Worm (Caenorhabditis elegans): Measurements from ENCODE around the gene R05D3.3.
"Not testable (repeated sequence)": the region's sequence is repeated elsewhere in the genome, so short reads cannot be mapped to it uniquely, and the experiment has no call there.

DNA sequence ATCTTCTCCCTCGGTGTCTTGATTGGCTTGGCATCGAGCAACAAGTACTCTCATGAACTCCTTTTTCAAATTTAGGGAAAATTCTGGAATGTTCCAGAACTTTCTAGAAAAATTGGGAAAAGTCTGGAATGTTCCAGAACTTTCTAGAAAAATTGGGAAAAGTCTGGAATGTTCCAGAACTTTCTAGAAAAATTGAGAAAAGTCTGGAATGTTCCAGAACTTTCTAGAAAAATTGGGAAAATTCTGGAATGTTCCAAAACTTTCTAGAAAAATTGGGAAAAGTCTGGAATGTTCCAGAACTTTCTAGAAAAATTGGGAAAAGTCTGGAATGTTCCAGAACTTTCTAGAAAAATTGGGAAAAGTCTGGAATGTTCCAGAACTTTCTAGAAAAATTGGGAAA is 19.5 kb upstream of the R05D3.3 start, which contains the start of gene ZC262.7:
- not testable (repeated sequence) for TF ChIP-seq tbx-37 (GFP tag; conservative IDR thresholded peaks at IDR 0.05); F13C5.2 (tag; optimal IDR thresholded peaks at IDR 0.05); ama-1 (optimal IDR thresholded peaks at IDR 0.05); hnd-1 (tag; optimal IDR thresholded peaks at IDR 0.05); pes-1 (GFP tag; IDR thresholded peaks at IDR 0.05); tbx-11 (GFP tag; IDR thresholded peaks at IDR 0.05); ceh-13 (GFP tag; optimal IDR thresholded peaks at IDR 0.05); hmg-4 (GFP tag; optimal IDR thresholded peaks at IDR 0.05); sea-1 (GFP tag; conservative IDR thresholded peaks at IDR 0.05); B0310.2 (tag; optimal IDR thresholded peaks at IDR 0.05); aly-1 (tag; optimal IDR thresholded peaks at IDR 0.05)
